Fruit fly (Drosophila melanogaster) whole organism, embryonic: ENCODE measurements around the gene CG15046.

ENCODE experiments used
- Adf1 ChIP-seq: fragments of 200-800 bp; sonication (Bioruptor generic); IDR thresholded peaks from 2 replicates; pipeline ENCODE4 v1.3.6; 2022; ENCODE audit warnings: missing biosample characterization, missing genetic modification characterization
- Atf3 ChIP-seq: fragments of 200-800 bp; sonication (Bioruptor generic); optimal IDR thresholded peaks from 3 replicates; lab custom pipeline; 2016; ENCODE audit warnings: missing biosample characterization, missing genetic modification characterization
- Blimp-1 ChIP-seq: fragments of 200-800 bp; sonication (Bioruptor generic); optimal IDR thresholded peaks from 3 replicates; lab custom pipeline; 2018; ENCODE audit warnings: missing biosample characterization, missing genetic modification characterization, mild to moderate bottlenecking, moderate library complexity, missing genetic modification reagents
- CG10147 ChIP-seq: fragments of 200-800 bp; sonication (Bioruptor generic); optimal IDR thresholded peaks from 2 replicates; lab custom pipeline; 2019; ENCODE audit warnings: missing biosample characterization, mild to moderate bottlenecking, missing genetic modification characterization, moderate library complexity
- CG12219 ChIP-seq: fragments of 200-800 bp; sonication (Bioruptor generic); optimal IDR thresholded peaks from 3 replicates; lab custom pipeline; 2018; ENCODE audit warnings: missing biosample characterization, mild to moderate bottlenecking, missing genetic modification characterization
- CG13296 ChIP-seq: fragments of 200-800 bp; sonication (Bioruptor generic); optimal IDR thresholded peaks from 3 replicates; lab custom pipeline; 2018; ENCODE audit warnings: missing biosample characterization, mild to moderate bottlenecking, missing genetic modification characterization
- CG15073 ChIP-seq: fragments of 200-800 bp; sonication (Bioruptor generic); optimal IDR thresholded peaks from 2 replicates; lab custom pipeline; 2016; ENCODE audit warnings: missing biosample characterization, missing genetic modification characterization
- CG1792 ChIP-seq: fragments of 200-800 bp; sonication (Bioruptor generic); optimal IDR thresholded peaks from 2 replicates; lab custom pipeline; 2016; ENCODE audit warnings: missing biosample characterization, missing genetic modification characterization
- CG18476 ChIP-seq: fragments of 200-800 bp; sonication (Bioruptor generic); optimal IDR thresholded peaks from 2 replicates; lab custom pipeline; 2016; ENCODE audit warnings: missing biosample characterization, mild to moderate bottlenecking, missing genetic modification characterization
- CG31388 ChIP-seq: fragments of 200-800 bp; sonication (Bioruptor generic); optimal IDR thresholded peaks from 2 replicates; lab custom pipeline; 2016; ENCODE audit warnings: missing biosample characterization, missing genetic modification characterization
- CG4854 ChIP-seq: fragments of 200-800 bp; sonication (Bioruptor generic); optimal IDR thresholded peaks from 2 replicates; lab custom pipeline; 2016; ENCODE audit warnings: missing biosample characterization, missing genetic modification characterization, inconsistent platforms
- CG6813 ChIP-seq: fragments of 200-800 bp; sonication (Bioruptor generic); optimal IDR thresholded peaks from 2 replicates; lab custom pipeline; 2017; ENCODE audit warnings: missing biosample characterization, missing genetic modification characterization, mild to moderate bottlenecking, moderate library complexity, missing genetic modification reagents
- CG7786 ChIP-seq: fragments of 200-800 bp; sonication (Bioruptor generic); optimal IDR thresholded peaks from 2 replicates; lab custom pipeline; 2016; ENCODE audit warnings: missing biosample characterization, missing genetic modification characterization
- CG7987 ChIP-seq: fragments of 200-800 bp; sonication (Bioruptor generic); optimal IDR thresholded peaks from 2 replicates; lab custom pipeline; 2018; ENCODE audit warnings: missing biosample characterization, mild to moderate bottlenecking, missing genetic modification characterization, moderate library complexity
- CG8924 ChIP-seq: fragments of 200-800 bp; optimal IDR thresholded peaks from 3 replicates; lab custom pipeline; 2019; ENCODE audit warnings: missing biosample characterization, mild to moderate bottlenecking, missing genetic modification characterization, moderate library complexity
- CG9215 ChIP-seq: fragments of 200-800 bp; sonication (Bioruptor generic); IDR thresholded peaks from 2 replicates; pipeline ENCODE4 v1.3.6; 2022; ENCODE audit warnings: missing biosample characterization, missing genetic modification characterization
- Deaf1 ChIP-seq: fragments of 200-800 bp; optimal IDR thresholded peaks from 3 replicates; lab custom pipeline; 2019; ENCODE audit warnings: missing biosample characterization, mild to moderate bottlenecking, missing genetic modification characterization, moderate library complexity
- Dref ChIP-seq: fragments of 200-800 bp; sonication (Bioruptor generic); IDR thresholded peaks from 2 replicates; pipeline ENCODE4 v1.3.6; 2022; ENCODE audit warnings: missing biosample characterization, missing genetic modification characterization
- E2f2 ChIP-seq: fragments of 200-800 bp; sonication (Bioruptor generic); IDR thresholded peaks from 2 replicates; pipeline ENCODE4 v1.3.6; 2022; ENCODE audit warnings: missing biosample characterization, missing genetic modification characterization
- HLH3B ChIP-seq: fragments of 200-800 bp; sonication (Bioruptor generic); IDR thresholded peaks from 2 replicates; pipeline ENCODE4 v1.3.6; 2022; ENCODE audit warnings: missing biosample characterization, missing genetic modification characterization
- Hmx ChIP-seq: fragments of 200-800 bp; sonication (Bioruptor generic); optimal IDR thresholded peaks from 2 replicates; lab custom pipeline; 2016; ENCODE audit warnings: missing biosample characterization, missing genetic modification characterization
- Jarid2 ChIP-seq: fragments of 200-800 bp; sonication (Bioruptor generic); optimal IDR thresholded peaks from 3 replicates; lab custom pipeline; 2017; ENCODE audit warnings: mild to moderate bottlenecking, missing biosample characterization, missing genetic modification reagents, missing genetic modification characterization
- NC2β ChIP-seq: fragments of 200-800 bp; sonication (Bioruptor generic); optimal IDR thresholded peaks from 2 replicates; lab custom pipeline; 2016; ENCODE audit warnings: missing biosample characterization, missing genetic modification characterization
- Nf-YA ChIP-seq: fragments of 200-800 bp; sonication (Bioruptor generic); IDR thresholded peaks from 2 replicates; pipeline ENCODE4 v1.3.6; 2022; ENCODE audit warnings: missing biosample characterization, missing genetic modification characterization
- Oli ChIP-seq: fragments of 200-800 bp; sonication (Bioruptor generic); optimal IDR thresholded peaks from 2 replicates; lab custom pipeline; 2018; ENCODE audit warnings: missing biosample characterization, mild to moderate bottlenecking, missing genetic modification characterization, moderate library complexity
- Rx ChIP-seq: fragments of 200-800 bp; sonication (Bioruptor generic); IDR thresholded peaks from 2 replicates; pipeline ENCODE4 v1.3.6; 2022; ENCODE audit warnings: missing biosample characterization, missing genetic modification characterization
- Tbp ChIP-seq: fragments of >200 bp; optimal IDR thresholded peaks from 2 replicates; lab custom pipeline; 2018; ENCODE audit warnings: missing biosample characterization, missing genetic modification characterization
- ase ChIP-seq: fragments of 200-800 bp; sonication (Bioruptor generic); IDR thresholded peaks from 3 replicates; pipeline ENCODE4 v1.3.6; 2022; ENCODE audit warnings: missing biosample characterization, missing genetic modification characterization
- cas ChIP-seq: fragments of 200-800 bp; sonication (Bioruptor generic); IDR thresholded peaks from 2 replicates; pipeline ENCODE4 v1.3.6; 2022; ENCODE audit warnings: missing biosample characterization, missing genetic modification characterization
- caup ChIP-seq: fragments of 200-800 bp; sonication (Bioruptor generic); optimal IDR thresholded peaks from 3 replicates; lab custom pipeline; 2017; ENCODE audit warnings: missing biosample characterization, mild to moderate bottlenecking, missing genetic modification characterization, moderate library complexity; ENCODE audit not compliant: severe bottlenecking
- crol ChIP-seq: fragments of 200-800 bp; sonication (Bioruptor generic); IDR thresholded peaks from 2 replicates; pipeline ENCODE4 v1.3.6; 2022; ENCODE audit warnings: missing biosample characterization, missing genetic modification characterization
- da ChIP-seq: fragments of 200-800 bp; sonication (Bioruptor generic); optimal IDR thresholded peaks from 2 replicates; lab custom pipeline; 2016; ENCODE audit warnings: missing biosample characterization, missing genetic modification characterization
- gcm2 ChIP-seq: fragments of 200-800 bp; sonication (Bioruptor generic); optimal IDR thresholded peaks from 2 replicates; lab custom pipeline; 2016; ENCODE audit warnings: missing biosample characterization, missing genetic modification characterization
- hkb ChIP-seq, 2 experiments: fragments of 200-800 bp in 1 of 2; fragments of >200 bp in 1 of 2; sonication (Bioruptor generic) in 1 of 2; IDR thresholded peaks in 1 of 2; optimal IDR thresholded peaks in 1 of 2; 2 replicates each; pipeline versions ENCODE4 v1.3.6 to Lab custom; 2017 to 2022; ENCODE audit warnings: missing biosample characterization in 1 of 2, missing genetic modification characterization in 1 of 2
- ind ChIP-seq: fragments of 200-800 bp; sonication (Bioruptor generic); optimal IDR thresholded peaks from 3 replicates; lab custom pipeline; 2016; ENCODE audit warnings: missing biosample characterization, missing genetic modification characterization
- lov ChIP-seq, 2 experiments: fragments of 200-800 bp in 1 of 2; fragments of >200 bp in 1 of 2; sonication (Bioruptor generic) in 1 of 2; IDR thresholded peaks in 1 of 2; optimal IDR thresholded peaks in 1 of 2; 2 replicates in 1 of 2; 3 replicates in 1 of 2; pipeline versions ENCODE4 v1.3.6 to Lab custom; 2017 to 2022; ENCODE audit warnings: missing biosample characterization in 1 of 2, missing genetic modification characterization in 1 of 2
- luna ChIP-seq: fragments of 200-800 bp; sonication (Bioruptor generic); optimal IDR thresholded peaks from 2 replicates; lab custom pipeline; 2016; ENCODE audit warnings: missing biosample characterization, missing genetic modification characterization
- odd ChIP-seq: fragments of 200-800 bp; sonication (Bioruptor generic); optimal IDR thresholded peaks from 2 replicates; lab custom pipeline; 2017; ENCODE audit warnings: missing biosample characterization, mild to moderate bottlenecking, missing genetic modification characterization
- pan ChIP-seq, 4 experiments: fragments of >200 bp in 3 of 4; fragments of 200-800 bp in 1 of 4; sonication (Bioruptor generic) in 1 of 4; optimal IDR thresholded peaks in 3 of 4; IDR thresholded peaks in 1 of 4; 2 replicates each; pipeline versions ENCODE4 v1.3.6 to Lab custom; 2017 to 2022; ENCODE audit warnings: missing biosample characterization in 2 of 4, missing genetic modification characterization in 2 of 4, mixed read lengths in 1 of 4
- pfk ChIP-seq: fragments of 200-800 bp; sonication (Bioruptor generic); optimal IDR thresholded peaks from 2 replicates; lab custom pipeline; 2018; ENCODE audit warnings: missing biosample characterization, mild to moderate bottlenecking, missing genetic modification characterization, moderate library complexity
- phol ChIP-seq: fragments of 200-800 bp; sonication (Bioruptor generic); optimal IDR thresholded peaks from 3 replicates; lab custom pipeline; 2018; ENCODE audit warnings: missing biosample characterization, mild to moderate bottlenecking, missing genetic modification characterization, moderate library complexity
- rib ChIP-seq: fragments of 200-800 bp; sonication (Bioruptor generic); IDR thresholded peaks from 2 replicates; pipeline ENCODE4 v1.3.6; 2022; ENCODE audit warnings: missing biosample characterization, missing genetic modification characterization
- sr ChIP-seq: fragments of 200-800 bp; sonication (Bioruptor generic); IDR thresholded peaks from 3 replicates; pipeline ENCODE4 v1.3.6; 2022; ENCODE audit warnings: missing biosample characterization, missing genetic modification characterization
- stc ChIP-seq: fragments of 200-800 bp; sonication (Bioruptor generic); IDR thresholded peaks from 2 replicates; pipeline ENCODE4 v1.3.6; 2022; ENCODE audit warnings: missing biosample characterization, missing genetic modification characterization
- tgo ChIP-seq: fragments of 200-800 bp; sonication (Bioruptor generic); IDR thresholded peaks from 3 replicates; pipeline ENCODE4 v1.3.6; 2022; ENCODE audit warnings: missing biosample characterization, missing genetic modification characterization
- tll ChIP-seq, 2 experiments: fragments of 200-800 bp in 1 of 2; fragments of >200 bp in 1 of 2; sonication (Bioruptor generic) in 1 of 2; optimal IDR thresholded peaks; 2 replicates each; lab custom pipeline; 2017 to 2019; ENCODE audit warnings: missing biosample characterization in 2 of 2, missing genetic modification characterization in 2 of 2, mild to moderate bottlenecking in 1 of 2, moderate library complexity in 1 of 2
- toy ChIP-seq: fragments of 200-800 bp; sonication (Bioruptor generic); IDR thresholded peaks from 2 replicates; pipeline ENCODE4 v1.3.6; 2022; ENCODE audit warnings: missing biosample characterization, missing genetic modification characterization
- trh ChIP-seq: fragments of 200-800 bp; sonication (Bioruptor generic); optimal IDR thresholded peaks from 2 replicates; lab custom pipeline; 2016; ENCODE audit warnings: missing biosample characterization, missing genetic modification characterization
- zf30C ChIP-seq: fragments of 200-800 bp; sonication (Bioruptor generic); optimal IDR thresholded peaks from 3 replicates; lab custom pipeline; 2018; ENCODE audit warnings: missing biosample characterization, mild to moderate bottlenecking, missing genetic modification characterization
- zfh2 ChIP-seq: fragments of 200-800 bp; sonication (Bioruptor generic); optimal IDR thresholded peaks from 2 replicates; lab custom pipeline; 2016; ENCODE audit warnings: missing biosample characterization, missing genetic modification characterization

Gene CG15046

dm6 chrX:18515988-18516541 lies 26.6 kb upstream of the CG15046 start (continued):
- TF ChIP-seq cas (GFP tag; lab: Robert Waterston, UW): no peak
- no peak for TF ChIP-seq Oli (tag; lab: Kevin White, UChicago)
- no peak for TF ChIP-seq CG4854 (GFP tag; lab: Kevin White, UChicago)
- TF ChIP-seq zfh2: no peak
- TF ChIP-seq CG12219 (GFP tag; lab: Kevin White, UChicago): no peak
- no peak for TF ChIP-seq Tbp (GFP tag; lab: Kevin White, UChicago)
- no peak for TF ChIP-seq tgo (GFP tag; lab: Robert Waterston, UW)
- no peak for TF ChIP-seq E2f2
- no peak for TF ChIP-seq crol
- no peak for TF ChIP-seq CG15073 (GFP tag; lab: Kevin White, UChicago)
- TF ChIP-seq pan (optimal IDR thresholded peaks at IDR 0.05; lab: Kevin White, UChicago): no peak
- TF ChIP-seq pan (GFP tag; optimal IDR thresholded peaks at IDR 0.05 in 1 of 2, IDR thresholded peaks at IDR 0.05 in 1 of 2): no peak
- TF ChIP-seq trh (GFP tag; lab: Kevin White, UChicago): no peak
- no peak for TF ChIP-seq Rx (GFP tag; lab: Robert Waterston, UW)
- TF ChIP-seq CG7987 (GFP tag; lab: Kevin White, UChicago): no peak
- TF ChIP-seq NC2β (GFP tag; lab: Kevin White, UChicago): no peak
- TF ChIP-seq ind (GFP tag; lab: Kevin White, UChicago): peak; percentile 3
- TF ChIP-seq ase (GFP tag; lab: Robert Waterston, UW): no peak
- TF ChIP-seq Nf-YA (GFP tag; lab: Robert Waterston, UW): no peak
- no peak for TF ChIP-seq tll (GFP tag; optimal IDR thresholded peaks at IDR 0.05; lab: Kevin White, UChicago)
- no peak for TF ChIP-seq CG31388 (GFP tag; lab: Kevin White, UChicago)
- no peak for TF ChIP-seq Hmx (GFP tag; lab: Kevin White, UChicago)
- TF ChIP-seq sr (GFP tag; lab: Robert Waterston, UW): no peak
- no peak for TF ChIP-seq gcm2 (GFP tag; lab: Kevin White, UChicago)
- no peak for TF ChIP-seq CG18476
- no peak for TF ChIP-seq CG13296 (GFP tag; lab: Kevin White, UChicago)
- TF ChIP-seq stc (GFP tag; lab: Robert Waterston, UW): no peak
- TF ChIP-seq caup (GFP tag; lab: Kevin White, UChicago): no peak
- TF ChIP-seq pfk: no peak
- peak; percentile 24 for TF ChIP-seq zf30C (GFP tag; lab: Kevin White, UChicago)
- no peak for TF ChIP-seq CG10147 (GFP tag; lab: Kevin White, UChicago)
- TF ChIP-seq CG1792 (GFP tag; lab: Kevin White, UChicago): no peak
- TF ChIP-seq rib (GFP tag; lab: Robert Waterston, UW): 0 out of 2 replicates have a peak, but pooled peaks have one; percentile 13
- peak; percentile 25 for TF ChIP-seq CG8924 (tag; lab: Kevin White, UChicago)
- no peak for TF ChIP-seq toy (GFP tag; lab: Robert Waterston, UW)
- TF ChIP-seq hkb (optimal IDR thresholded peaks at IDR 0.05; lab: Kevin White, UChicago): no peak
- TF ChIP-seq hkb (GFP tag; IDR thresholded peaks at IDR 0.05; lab: Robert Waterston, UW): no peak
- TF ChIP-seq lov (optimal IDR thresholded peaks at IDR 0.05; lab: Kevin White, UChicago): no peak
- TF ChIP-seq lov (GFP tag; IDR thresholded peaks at IDR 0.05; lab: Robert Waterston, UW): no peak
- no peak for TF ChIP-seq Dref (GFP tag; lab: Robert Waterston, UW)
- TF ChIP-seq CG9215: no peak
- peak; percentile 6 for TF ChIP-seq CG7786
- TF ChIP-seq Atf3 (GFP tag; lab: Kevin White, UChicago): no peak
- no peak for TF ChIP-seq odd
- TF ChIP-seq luna (GFP tag; lab: Kevin White, UChicago): no peak
- no peak for TF ChIP-seq Blimp-1 (GFP tag; lab: Kevin White, UChicago)
- TF ChIP-seq Deaf1 (tag; lab: Kevin White, UChicago): peak; percentile 22
- TF ChIP-seq HLH3B (GFP tag; lab: Robert Waterston, UW): no peak
- TF ChIP-seq CG6813: no peak
- TF ChIP-seq da (GFP tag; lab: Kevin White, UChicago): no peak
- TF ChIP-seq phol (tag; lab: Kevin White, UChicago): no peak
- no peak for TF ChIP-seq Adf1 (GFP tag; lab: Robert Waterston, UW)
- TF ChIP-seq Jarid2 (GFP tag; lab: Kevin White, UChicago): no peak
